Fruit fly (Drosophila melanogaster): Measurements from ENCODE around the gene Osi2.

DNA sequence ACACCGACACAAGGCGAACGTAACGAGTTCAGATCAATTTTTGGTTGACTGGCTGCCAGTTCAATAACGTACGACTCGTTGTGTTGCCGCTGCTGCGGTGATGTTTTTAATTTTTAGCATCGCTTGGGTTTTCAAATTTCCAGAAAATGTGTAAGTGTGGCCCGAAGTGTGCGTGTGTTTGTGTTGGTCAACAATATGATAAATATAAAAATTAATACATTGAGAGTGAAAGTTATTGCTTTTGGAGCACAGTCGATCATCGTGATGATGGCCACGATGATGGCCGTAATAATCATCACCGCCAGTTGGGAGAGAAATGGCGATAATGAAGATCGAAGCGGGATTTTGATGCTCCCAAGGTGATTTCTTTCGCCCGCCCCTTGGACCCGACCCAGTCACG is 17.0 kb downstream of the Osi2 start:
- no peak for TF ChIP-seq CG11762 (GFP tag; optimal IDR thresholded peaks at IDR 0.05; ENCODE audit: insufficient read depth)
- TF ChIP-seq vri (GFP tag; optimal IDR thresholded peaks at IDR 0.05) = no peak

All from whole organism, prepupa.